Fruit fly (Drosophila melanogaster) S2 (cell line): ENCODE results near the gene Myo10A.

Experiments
- CG8478 ChIP-seq: fragments of >200 bp; optimal IDR thresholded peaks from 2 replicates; lab custom pipeline; 2018
- CTCF ChIP-seq, 2 experiments: fragments of >200 bp; optimal IDR thresholded peaks; 2 replicates each; lab custom pipeline; 2018

- no peak for TF ChIP-seq CG8478 (lab: Kevin White, UChicago)
- TF ChIP-seq CTCF (optimal IDR thresholded peaks at IDR 0.05; lab: Kevin White, UChicago): no peak
Measured at dm6 chrX:10935587-10935986, 4.9 kb downstream of the Myo10A start.
